Fruit fly (Drosophila melanogaster) whole organism, embryonic: Measurements from ENCODE around the gene CG7377.

Experiments used
- Ada2b ChIP-seq: fragments of 200-800 bp; sonication (Bioruptor generic); IDR thresholded peaks from 2 replicates; pipeline ENCODE4 v1.3.6; 2022; ENCODE audit warnings: missing biosample characterization, missing genetic modification characterization
- Awh ChIP-seq: fragments of 200-800 bp; sonication (Bioruptor generic); IDR thresholded peaks from 2 replicates; pipeline ENCODE4, ENCODE4 v1.3.6; 2022; ENCODE audit warnings: missing biosample characterization, missing genetic modification characterization
- CG10654 ChIP-seq: fragments of 200-800 bp; sonication (Bioruptor generic); optimal IDR thresholded peaks from 2 replicates; lab custom pipeline; 2016; ENCODE audit warnings: missing biosample characterization, missing genetic modification characterization
- CG11560 ChIP-seq: fragments of 200-800 bp; sonication (Bioruptor generic); IDR thresholded peaks from 3 replicates; pipeline ENCODE4 v1.3.6; 2022; ENCODE audit warnings: missing biosample characterization, missing genetic modification characterization
- CG12071 ChIP-seq: fragments of 200-800 bp; sonication (Bioruptor generic); optimal IDR thresholded peaks from 3 replicates; lab custom pipeline; 2018; ENCODE audit warnings: missing biosample characterization, mild to moderate bottlenecking, missing genetic modification characterization
- CG12299 ChIP-seq: fragments of 200-800 bp; sonication (Bioruptor generic); optimal IDR thresholded peaks from 2 replicates; lab custom pipeline; 2018; ENCODE audit warnings: missing biosample characterization, mild to moderate bottlenecking, missing genetic modification characterization
- CG13296 ChIP-seq: fragments of 200-800 bp; sonication (Bioruptor generic); optimal IDR thresholded peaks from 3 replicates; lab custom pipeline; 2018; ENCODE audit warnings: missing biosample characterization, mild to moderate bottlenecking, missing genetic modification characterization
- CG14965 ChIP-seq: fragments of 200-800 bp; sonication (Bioruptor generic); optimal IDR thresholded peaks from 2 replicates; lab custom pipeline; 2016; ENCODE audit warnings: missing biosample characterization, missing genetic modification characterization, borderline replicate concordance
- CG15011 ChIP-seq: fragments of 200-800 bp; sonication (Bioruptor generic); optimal IDR thresholded peaks from 3 replicates; lab custom pipeline; 2018; ENCODE audit warnings: missing biosample characterization, mild to moderate bottlenecking, missing genetic modification characterization
- CG17612 ChIP-seq: fragments of 200-800 bp; sonication (Bioruptor generic); IDR thresholded peaks from 2 replicates; pipeline ENCODE4 v1.3.6; 2022; ENCODE audit warnings: missing biosample characterization, missing genetic modification characterization
- CG1832 ChIP-seq: fragments of 200-800 bp; sonication (Bioruptor generic); optimal IDR thresholded peaks from 2 replicates; lab custom pipeline; 2017; ENCODE audit warnings: missing biosample characterization, mild to moderate bottlenecking, missing genetic modification characterization, inconsistent platforms
- CG18599 ChIP-seq: fragments of 200-800 bp; sonication (Bioruptor generic); optimal IDR thresholded peaks from 3 replicates; lab custom pipeline; 2017; ENCODE audit warnings: missing biosample characterization, missing genetic modification characterization, mild to moderate bottlenecking, moderate library complexity, missing genetic modification reagents
- CG2116 ChIP-seq: fragments of 200-800 bp; sonication (Bioruptor generic); optimal IDR thresholded peaks from 3 replicates; lab custom pipeline; 2018; ENCODE audit warnings: missing biosample characterization, mild to moderate bottlenecking, missing genetic modification characterization
- CG31365 ChIP-seq: fragments of 200-800 bp; sonication (Bioruptor generic); optimal IDR thresholded peaks from 2 replicates; lab custom pipeline; 2018; ENCODE audit warnings: missing biosample characterization, mild to moderate bottlenecking, missing genetic modification characterization
- CG34422 ChIP-seq: fragments of 200-800 bp; sonication (Bioruptor generic); IDR thresholded peaks from 3 replicates; pipeline ENCODE4 v1.3.6; 2022; ENCODE audit warnings: missing biosample characterization, missing genetic modification characterization
- CG3838 ChIP-seq: fragments of 200-800 bp; sonication (Bioruptor generic); optimal IDR thresholded peaks from 3 replicates; lab custom pipeline; 2016; ENCODE audit warnings: missing biosample characterization, missing genetic modification characterization
- CG7372 ChIP-seq: fragments of 200-800 bp; sonication (Bioruptor generic); IDR thresholded peaks from 2 replicates; pipeline ENCODE4 v1.3.6; 2022; ENCODE audit warnings: missing biosample characterization, missing genetic modification characterization
- E2f2 ChIP-seq: fragments of 200-800 bp; sonication (Bioruptor generic); IDR thresholded peaks from 2 replicates; pipeline ENCODE4 v1.3.6; 2022; ENCODE audit warnings: missing biosample characterization, missing genetic modification characterization
- Kr ChIP-seq: fragments of 200-800 bp; sonication (Bioruptor generic); optimal IDR thresholded peaks from 2 replicates; lab custom pipeline; 2017; ENCODE audit warnings: missing biosample characterization, mild to moderate bottlenecking, missing genetic modification characterization
- Lpt ChIP-seq: fragments of >200 bp; optimal IDR thresholded peaks from 2 replicates; lab custom pipeline; 2018; ENCODE audit warnings: missing biosample characterization, missing genetic modification characterization
- Med ChIP-seq: fragments of 200-800 bp; sonication (Bioruptor generic); peaks from one replicate; lab custom pipeline; 2016; ENCODE audit warnings: missing biosample characterization, missing genetic modification characterization, mild to moderate bottlenecking, inconsistent platforms, moderate library complexity
- Mrtf ChIP-seq: fragments of 200-800 bp; sonication (Bioruptor generic); IDR thresholded peaks from 3 replicates; pipeline ENCODE4 v1.3.6; 2022; ENCODE audit warnings: missing biosample characterization, missing genetic modification characterization
- Optix ChIP-seq: fragments of 200-800 bp; sonication (Bioruptor generic); IDR thresholded peaks from 3 replicates; pipeline ENCODE4 v1.3.6; 2022; ENCODE audit warnings: missing biosample characterization, missing genetic modification characterization
- Sox100B ChIP-seq: fragments of 200-800 bp; sonication (Bioruptor generic); optimal IDR thresholded peaks from 3 replicates; lab custom pipeline; 2018; ENCODE audit warnings: missing biosample characterization, mild to moderate bottlenecking, missing genetic modification characterization
- amos ChIP-seq: fragments of 200-800 bp; sonication (Bioruptor generic); IDR thresholded peaks from 2 replicates; pipeline ENCODE4 v1.3.6; 2022; ENCODE audit warnings: missing biosample characterization, missing genetic modification characterization; ENCODE audit not compliant: partially characterized antibody
- br ChIP-seq: fragments of >200 bp; optimal IDR thresholded peaks from 2 replicates; lab custom pipeline; 2017
- bsh ChIP-seq, 2 experiments: fragments of 200-800 bp; sonication (Bioruptor generic); optimal IDR thresholded peaks; 2 replicates each; lab custom pipeline; 2017 to 2018; ENCODE audit warnings: mild to moderate bottlenecking in 2 of 2, missing biosample characterization in 2 of 2, missing genetic modification characterization in 2 of 2, moderate library complexity in 1 of 2
- chinmo ChIP-seq: fragments of 200-800 bp; sonication (Bioruptor generic); IDR thresholded peaks from 4 replicates; pipeline ENCODE4 v1.3.6; 2022; ENCODE audit warnings: missing biosample characterization, missing genetic modification characterization; ENCODE audit not compliant: partially characterized antibody
- chm ChIP-seq: fragments of 200-800 bp; sonication (Bioruptor generic); IDR thresholded peaks from 2 replicates; pipeline ENCODE4 v1.3.6; 2022; ENCODE audit warnings: missing biosample characterization, missing genetic modification characterization
- corto ChIP-seq: fragments of 200-800 bp; sonication (Bioruptor generic); optimal IDR thresholded peaks from 2 replicates; lab custom pipeline; 2016; ENCODE audit warnings: missing biosample characterization, mild to moderate bottlenecking, missing genetic modification characterization, moderate library complexity
- da ChIP-seq: fragments of 200-800 bp; sonication (Bioruptor generic); optimal IDR thresholded peaks from 2 replicates; lab custom pipeline; 2016; ENCODE audit warnings: missing biosample characterization, missing genetic modification characterization
- dm ChIP-seq: fragments of 200-800 bp; sonication (Bioruptor generic); optimal IDR thresholded peaks from 3 replicates; lab custom pipeline; 2016; ENCODE audit warnings: missing biosample characterization, missing genetic modification characterization
- fd102C ChIP-seq: fragments of 200-800 bp; sonication (Bioruptor generic); optimal IDR thresholded peaks from 2 replicates; lab custom pipeline; 2018; ENCODE audit warnings: missing biosample characterization, mild to moderate bottlenecking, missing genetic modification characterization, moderate library complexity
- gem ChIP-seq: fragments of 200-800 bp; sonication (Bioruptor generic); optimal IDR thresholded peaks from 2 replicates; lab custom pipeline; 2019; ENCODE audit warnings: missing biosample characterization, mild to moderate bottlenecking, missing genetic modification characterization, moderate library complexity
- kah ChIP-seq: fragments of 200-800 bp; sonication (Bioruptor generic); optimal IDR thresholded peaks from 2 replicates; lab custom pipeline; 2018; ENCODE audit warnings: missing biosample characterization, mild to moderate bottlenecking, missing genetic modification characterization
- kni ChIP-seq: fragments of 200-800 bp; sonication (Bioruptor generic); optimal IDR thresholded peaks from 3 replicates; lab custom pipeline; 2017; ENCODE audit warnings: mild to moderate bottlenecking, missing biosample characterization, missing genetic modification reagents, missing genetic modification characterization
- knrl ChIP-seq: fragments of 200-800 bp; sonication (Bioruptor generic); IDR thresholded peaks from 3 replicates; pipeline ENCODE4 v1.3.6; 2022; ENCODE audit warnings: missing biosample characterization, missing genetic modification characterization; ENCODE audit not compliant: partially characterized antibody
- lmd ChIP-seq: fragments of 200-800 bp; sonication (Bioruptor generic); IDR thresholded peaks from 2 replicates; pipeline ENCODE4 v1.3.6; 2022; ENCODE audit warnings: missing biosample characterization, missing genetic modification characterization
- maf-S ChIP-seq: fragments of 200-800 bp; sonication (Bioruptor generic); optimal IDR thresholded peaks from 2 replicates; lab custom pipeline; 2016; ENCODE audit warnings: missing biosample characterization, missing genetic modification characterization
- nau ChIP-seq: fragments of 200-800 bp; sonication (Bioruptor generic); optimal IDR thresholded peaks from 3 replicates; lab custom pipeline; 2017; ENCODE audit warnings: missing biosample characterization, mild to moderate bottlenecking, missing genetic modification characterization, missing genetic modification reagents
- pfk ChIP-seq: fragments of 200-800 bp; sonication (Bioruptor generic); optimal IDR thresholded peaks from 2 replicates; lab custom pipeline; 2018; ENCODE audit warnings: missing biosample characterization, mild to moderate bottlenecking, missing genetic modification characterization, moderate library complexity
- repo ChIP-seq: fragments of 200-800 bp; sonication (Bioruptor generic); optimal IDR thresholded peaks from 2 replicates; lab custom pipeline; 2016; ENCODE audit warnings: missing biosample characterization, missing genetic modification characterization
- ro ChIP-seq: fragments of 200-800 bp; sonication (Bioruptor generic); IDR thresholded peaks from 2 replicates; pipeline ENCODE4 v1.3.6; 2022; ENCODE audit warnings: missing biosample characterization, missing genetic modification characterization
- run ChIP-seq: fragments of 200-800 bp; sonication (Bioruptor generic); optimal IDR thresholded peaks from 3 replicates; lab custom pipeline; 2018; ENCODE audit warnings: missing biosample characterization, mild to moderate bottlenecking, missing genetic modification characterization
- salm ChIP-seq: fragments of 200-800 bp; sonication (Bioruptor generic); optimal IDR thresholded peaks from 2 replicates; lab custom pipeline; 2018; ENCODE audit warnings: missing biosample characterization, mild to moderate bottlenecking, missing genetic modification characterization
- slou ChIP-seq: fragments of 200-800 bp; sonication (Bioruptor generic); optimal IDR thresholded peaks from 3 replicates; lab custom pipeline; 2016; ENCODE audit warnings: missing biosample characterization, missing genetic modification characterization
- ssp ChIP-seq: fragments of 200-800 bp; sonication (Bioruptor generic); IDR thresholded peaks from 2 replicates; pipeline ENCODE4 v1.3.6; 2022; ENCODE audit warnings: missing biosample characterization, missing genetic modification characterization
- stc ChIP-seq: fragments of 200-800 bp; sonication (Bioruptor generic); IDR thresholded peaks from 2 replicates; pipeline ENCODE4 v1.3.6; 2022; ENCODE audit warnings: missing biosample characterization, missing genetic modification characterization
- wdn ChIP-seq: fragments of 200-800 bp; sonication (Bioruptor generic); IDR thresholded peaks from 2 replicates; pipeline ENCODE4 v1.3.6; 2022; ENCODE audit warnings: missing biosample characterization, missing genetic modification characterization
- zf30C ChIP-seq: fragments of 200-800 bp; sonication (Bioruptor generic); optimal IDR thresholded peaks from 3 replicates; lab custom pipeline; 2018; ENCODE audit warnings: missing biosample characterization, mild to moderate bottlenecking, missing genetic modification characterization

Gene CG7377

DNA sequence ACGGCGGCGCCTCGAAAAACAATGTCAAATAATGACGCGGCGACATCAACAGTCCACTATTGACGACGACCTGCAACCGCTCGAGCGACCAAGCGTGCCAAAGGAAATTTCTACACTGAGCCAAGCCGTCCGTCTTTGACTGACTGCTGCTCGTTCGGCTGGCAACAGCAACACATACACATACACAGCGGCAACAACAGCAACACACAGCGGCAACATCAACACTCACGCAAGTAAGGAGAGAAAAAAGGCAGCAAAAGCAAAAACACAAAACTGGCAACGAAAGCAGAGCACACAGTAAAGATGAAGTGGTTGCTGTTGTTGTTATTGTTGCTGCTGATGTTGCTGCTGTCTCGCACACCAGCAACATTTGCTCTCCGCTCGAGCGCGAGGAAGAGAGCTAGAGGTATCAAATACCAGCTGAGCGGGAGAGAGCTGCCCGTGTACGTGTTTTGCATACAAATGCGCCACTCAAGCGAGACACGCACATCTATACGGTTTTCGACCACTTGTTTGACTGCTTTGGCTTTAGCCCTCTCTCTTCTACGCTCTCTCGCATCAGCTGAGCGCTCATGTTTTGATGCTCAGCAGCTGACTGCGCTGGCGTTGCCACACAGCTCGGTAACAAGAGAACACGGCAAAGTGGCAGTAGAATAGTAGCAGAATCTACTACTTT, 36.4 kb upstream of the CG7377 start (continued):
- TF ChIP-seq Ada2b (GFP tag; lab: Robert Waterston, UW) = no peak
- TF ChIP-seq repo (GFP tag; lab: Kevin White, UChicago) = no peak
- no peak for TF ChIP-seq ro (GFP tag; lab: Robert Waterston, UW)
- no peak for TF ChIP-seq slou
- TF ChIP-seq gem (tag; lab: Kevin White, UChicago) = no peak
- TF ChIP-seq run = peak; percentile 5
- no peak for TF ChIP-seq CG14965 (GFP tag; lab: Kevin White, UChicago)
- TF ChIP-seq dm (GFP tag; lab: Kevin White, UChicago) = no peak
- TF ChIP-seq ssp (GFP tag; lab: Robert Waterston, UW) = no peak
- peak; percentile 69 for TF ChIP-seq CG12071
- TF ChIP-seq CG17612 (GFP tag; lab: Robert Waterston, UW) = no peak
- peak; percentile 97 for TF ChIP-seq kni (GFP tag; lab: Kevin White, UChicago)
- TF ChIP-seq CG15011 (GFP tag; lab: Kevin White, UChicago) = no peak
- TF ChIP-seq CG11560 (tag; lab: Robert Waterston, UW) = no peak
- peak; percentile 92 for TF ChIP-seq Med
- TF ChIP-seq br (lab: Kevin White, UChicago) = no peak
- no peak for TF ChIP-seq CG7372 (GFP tag; lab: Robert Waterston, UW)
- TF ChIP-seq Optix (GFP tag; lab: Robert Waterston, UW) = 0 out of 3 replicates have a peak, but pooled peaks have one; percentile 6
- no peak for TF ChIP-seq maf-S (GFP tag; lab: Kevin White, UChicago)
- TF ChIP-seq chm (GFP tag; lab: Robert Waterston, UW) = peak; percentile 77
- TF ChIP-seq kah = peak; percentile 100
- no peak; the same call in 1 of the 2 replicates for TF ChIP-seq amos (GFP tag; lab: Robert Waterston, UW)
- peak; percentile 32 for TF ChIP-seq CG31365
- TF ChIP-seq zf30C (GFP tag; lab: Kevin White, UChicago) = peak; percentile 77
- TF ChIP-seq Sox100B (GFP tag; lab: Kevin White, UChicago) = no peak
- peak; percentile 34; the same call in 1 of the 3 replicates for TF ChIP-seq knrl (GFP tag; lab: Robert Waterston, UW)
- TF ChIP-seq CG10654 (GFP tag; lab: Kevin White, UChicago) = no peak
- TF ChIP-seq chinmo (GFP tag; lab: Robert Waterston, UW) = peak; percentile 98
- no peak for TF ChIP-seq lmd
- peak; percentile 51 for TF ChIP-seq nau (GFP tag; lab: Kevin White, UChicago)
- TF ChIP-seq E2f2 (GFP tag; lab: Robert Waterston, UW) = no peak
- no peak for TF ChIP-seq Kr
- peak; percentile 71 for TF ChIP-seq CG3838 (GFP tag; lab: Kevin White, UChicago)
- no peak for TF ChIP-seq fd102C (GFP tag; lab: Kevin White, UChicago)
- TF ChIP-seq Awh = no peak
- no peak for TF ChIP-seq Lpt (GFP tag; lab: Kevin White, UChicago)
- peak; percentile 70 for TF ChIP-seq corto
- TF ChIP-seq CG12299 = no peak
- TF ChIP-seq CG18599 (GFP tag; lab: Kevin White, UChicago) = peak; percentile 49
- no peak for TF ChIP-seq CG2116
- peak in 1 of 2 experiments; percentile 79 for TF ChIP-seq bsh (GFP tag; optimal IDR thresholded peaks at IDR 0.05; lab: Kevin White, UChicago)
- peak; percentile 5 for TF ChIP-seq pfk (GFP tag; lab: Kevin White, UChicago)
- TF ChIP-seq CG34422 (GFP tag; lab: Robert Waterston, UW) = peak; percentile 51; the same call in 2 of the 3 replicates
- no peak for TF ChIP-seq Mrtf (GFP tag; lab: Robert Waterston, UW)
- TF ChIP-seq CG13296 (GFP tag; lab: Kevin White, UChicago) = peak; percentile 44
- TF ChIP-seq stc = no peak
- TF ChIP-seq CG1832 (GFP tag; lab: Kevin White, UChicago) = no peak
- TF ChIP-seq da (GFP tag; lab: Kevin White, UChicago) = no peak
- 0 out of 2 replicates have a peak, but pooled peaks have one; percentile 15 for TF ChIP-seq wdn (GFP tag; lab: Robert Waterston, UW)
- TF ChIP-seq salm (tag; lab: Kevin White, UChicago) = peak; percentile 17
